Worm (Caenorhabditis elegans): ENCODE measurements around the gene F07F6.4.

ce11 chrII:5463692-5464300, 34.4 kb upstream of the F07F6.4 start:
- TF ChIP-seq tbx-2 (tag; optimal IDR thresholded peaks at IDR 0.05) (no peak), ama-1 (optimal IDR thresholded peaks at IDR 0.05) (no peak)

Data from whole organism, late embryonic.